Worm (Caenorhabditis elegans): ENCODE data around the gene chil-2.

chil-2 gene

ce11 chrII:9834921-9835320 is 39.5 kb downstream of the chil-2 start, which contains the start of gene arrd-5:
TSS of gene arrd-5 (plus strand) at chrII:9835221.
- TF ChIP-seq ceh-82 (tag; optimal IDR thresholded peaks at IDR 0.05), result no peak
- TF ChIP-seq snpc-4 (tag; optimal IDR thresholded peaks at IDR 0.05), result no peak

- no peak for TF ChIP-seq sma-3 (GFP tag; optimal IDR thresholded peaks at IDR 0.05)
- no peak for TF ChIP-seq unc-55 (GFP tag; optimal IDR thresholded peaks at IDR 0.05)
- TF ChIP-seq nhr-25 (tag; optimal IDR thresholded peaks at IDR 0.05), result no peak
- TF ChIP-seq nhr-6 (tag; optimal IDR thresholded peaks at IDR 0.05), result no peak
- no peak for TF ChIP-seq nhr-129 (tag; optimal IDR thresholded peaks at IDR 0.05)
- no peak for TF ChIP-seq ztf-4 (tag; optimal IDR thresholded peaks at IDR 0.05)
- no peak for TF ChIP-seq ztf-1 (GFP tag; conservative IDR thresholded peaks at IDR 0.05)
- no peak for TF ChIP-seq egl-27 (tag; optimal IDR thresholded peaks at IDR 0.05)
- TF ChIP-seq mdl-1 (tag; optimal IDR thresholded peaks at IDR 0.05), result no peak
- TF ChIP-seq gmeb-1 (tag; optimal IDR thresholded peaks at IDR 0.05), result no peak
- no peak for TF ChIP-seq ceh-82 (tag; optimal IDR thresholded peaks at IDR 0.05)
- no peak for TF ChIP-seq dmd-4 (tag; optimal IDR thresholded peaks at IDR 0.05)
- no peak for TF ChIP-seq ceh-16 (tag; optimal IDR thresholded peaks at IDR 0.05)
- TF ChIP-seq F13H6.1 (tag; optimal IDR thresholded peaks at IDR 0.05), result no peak
- no peak for TF ChIP-seq snpc-4 (tag; optimal IDR thresholded peaks at IDR 0.05)
- no peak for TF ChIP-seq nhr-10 (tag; optimal IDR thresholded peaks at IDR 0.05)
- TF ChIP-seq mab-5 (tag; optimal IDR thresholded peaks at IDR 0.05), result no peak
- no peak for TF ChIP-seq ZK546.5 (tag; optimal IDR thresholded peaks at IDR 0.05)
- no peak for TF ChIP-seq alr-1 (tag; optimal IDR thresholded peaks at IDR 0.05)
- no peak for TF ChIP-seq peb-1 (tag; optimal IDR thresholded peaks at IDR 0.05)
Observed at ce11 chrII:9833855-9834254, 40.6 kb downstream of the chil-2 start, which contains the start of gene ZK938.3. TSS of gene ZK938.3 (minus strand) at chrII:9833955.

- TF ChIP-seq nhr-129 (tag; optimal IDR thresholded peaks at IDR 0.05) (no peak), elt-3 (tag; optimal IDR thresholded peaks at IDR 0.05) (no peak), nhr-25 (tag; optimal IDR thresholded peaks at IDR 0.05) (no peak), nhr-6 (tag; optimal IDR thresholded peaks at IDR 0.05) (no peak), mbf-1 (tag; optimal IDR thresholded peaks at IDR 0.05) (no peak), C34F6.9 (tag; optimal IDR thresholded peaks at IDR 0.05) (no peak), lin-13 (GFP tag; optimal IDR thresholded peaks at IDR 0.05) (no peak), nhr-10 (tag; optimal IDR thresholded peaks at IDR 0.05) (no peak), ZK546.5 (tag; optimal IDR thresholded peaks at IDR 0.05) (no peak), alr-1 (tag; optimal IDR thresholded peaks at IDR 0.05) (no peak)
Observed at ce11 chrII:9831033-9831432, 43.4 kb downstream of the chil-2 start, which contains the start of gene ZK938.12. TSS of gene ZK938.12 (plus strand) at chrII:9831333.

- no peak for TF ChIP-seq zag-1 (tag; optimal IDR thresholded peaks at IDR 0.05)
- TF ChIP-seq alr-1 (tag; optimal IDR thresholded peaks at IDR 0.05), result no peak
- no peak for TF ChIP-seq lin-39 (tag; optimal IDR thresholded peaks at IDR 0.05)
- no peak for TF ChIP-seq lin-13 (GFP tag; optimal IDR thresholded peaks at IDR 0.05)
Observed at ce11 chrII:9829108-9829507, 45.3 kb downstream of the chil-2 start, which contains the start of gene ZK938.1. TSS of gene ZK938.1 (plus strand) at chrII:9829408.

ce11 chrII:9828502-9828901 is 45.9 kb downstream of the chil-2 start:
- no peak for TF ChIP-seq sma-9 (GFP tag; optimal IDR thresholded peaks at IDR 0.05)
- no peak for TF ChIP-seq sma-9 (tag; optimal IDR thresholded peaks at IDR 0.05)
- no peak for TF ChIP-seq Y55F3AM.14 (GFP tag; optimal IDR thresholded peaks at IDR 0.05)
- TF ChIP-seq F13H6.1 (tag; optimal IDR thresholded peaks at IDR 0.05), result no peak
- no peak for TF ChIP-seq nhr-77 (tag; optimal IDR thresholded peaks at IDR 0.05)
- no peak for TF ChIP-seq nhr-6 (tag; optimal IDR thresholded peaks at IDR 0.05)
- TF ChIP-seq fos-1 (tag; optimal IDR thresholded peaks at IDR 0.05), result no peak
- no peak for TF ChIP-seq lin-13 (GFP tag; optimal IDR thresholded peaks at IDR 0.05)
- TF ChIP-seq egl-27 (tag; optimal IDR thresholded peaks at IDR 0.05), result no peak

- TF ChIP-seq ZK546.5 (tag; optimal IDR thresholded peaks at IDR 0.05), result no peak
- TF ChIP-seq unc-62 (GFP tag; optimal IDR thresholded peaks at IDR 0.05), result no peak
- no peak for TF ChIP-seq lin-39 (tag; optimal IDR thresholded peaks at IDR 0.05)
- TF ChIP-seq elt-3 (tag; optimal IDR thresholded peaks at IDR 0.05), result no peak
- no peak for TF ChIP-seq crh-2 (tag; optimal IDR thresholded peaks at IDR 0.05)
- no peak for TF ChIP-seq ztf-11 (tag; optimal IDR thresholded peaks at IDR 0.05)
- TF ChIP-seq ama-1 (optimal IDR thresholded peaks at IDR 0.05), result no peak
- no peak for TF ChIP-seq unc-55 (GFP tag; optimal IDR thresholded peaks at IDR 0.05)
- TF ChIP-seq nhr-12 (tag; optimal IDR thresholded peaks at IDR 0.05), result no peak
- no peak for TF ChIP-seq ceh-82 (tag; optimal IDR thresholded peaks at IDR 0.05)
- TF ChIP-seq F13H6.1 (tag; optimal IDR thresholded peaks at IDR 0.05), result no peak
- no peak for TF ChIP-seq lin-11 (tag; optimal IDR thresholded peaks at IDR 0.05)
- no peak for TF ChIP-seq Y55F3AM.14 (GFP tag; optimal IDR thresholded peaks at IDR 0.05)
Observed at ce11 chrII:9827852-9828251, 46.6 kb downstream of the chil-2 start, which contains the start of gene eyg-1. TSS of gene eyg-1 (minus strand) at chrII:9827952.

All from whole organism, L2 larva.